Fruit fly (Drosophila melanogaster) whole organism, embryonic: ENCODE measurements around the gene CG46462.

ENCODE experiments used
- Blimp-1 ChIP-seq: fragments of 200-800 bp; sonication (Bioruptor generic); optimal IDR thresholded peaks from 3 replicates; lab custom pipeline; 2018; ENCODE audit warnings: missing biosample characterization, missing genetic modification characterization, mild to moderate bottlenecking, moderate library complexity, missing genetic modification reagents
- CG11456 ChIP-seq: fragments of 200-800 bp; sonication (Bioruptor generic); IDR thresholded peaks from 3 replicates; pipeline ENCODE4 v1.3.6; 2022; ENCODE audit warnings: missing biosample characterization, missing genetic modification characterization
- CG12071 ChIP-seq: fragments of 200-800 bp; sonication (Bioruptor generic); optimal IDR thresholded peaks from 3 replicates; lab custom pipeline; 2018; ENCODE audit warnings: missing biosample characterization, mild to moderate bottlenecking, missing genetic modification characterization
- CG12104 ChIP-seq: fragments of 200-800 bp; sonication (Bioruptor generic); optimal IDR thresholded peaks from 3 replicates; lab custom pipeline; 2016; ENCODE audit warnings: missing biosample characterization, missing genetic modification characterization
- CG12769 ChIP-seq: fragments of 200-800 bp; sonication (Bioruptor generic); optimal IDR thresholded peaks from 2 replicates; lab custom pipeline; 2019; ENCODE audit warnings: missing biosample characterization, mild to moderate bottlenecking, missing genetic modification characterization, moderate library complexity
- CG13775 ChIP-seq: fragments of 200-800 bp; sonication (Bioruptor generic); optimal IDR thresholded peaks from 3 replicates; lab custom pipeline; 2017; ENCODE audit warnings: missing biosample characterization, mild to moderate bottlenecking, missing genetic modification characterization
- CG14965 ChIP-seq: fragments of 200-800 bp; sonication (Bioruptor generic); optimal IDR thresholded peaks from 2 replicates; lab custom pipeline; 2016; ENCODE audit warnings: missing biosample characterization, missing genetic modification characterization, borderline replicate concordance
- CG15073 ChIP-seq: fragments of 200-800 bp; sonication (Bioruptor generic); optimal IDR thresholded peaks from 2 replicates; lab custom pipeline; 2016; ENCODE audit warnings: missing biosample characterization, missing genetic modification characterization
- CG15479 ChIP-seq: fragments of 200-800 bp; sonication (Bioruptor generic); optimal IDR thresholded peaks from 3 replicates; lab custom pipeline; 2019; ENCODE audit warnings: missing biosample characterization, mild to moderate bottlenecking, missing genetic modification characterization, moderate library complexity
- CG16863 ChIP-seq: fragments of 200-800 bp; sonication (Bioruptor generic); optimal IDR thresholded peaks from 3 replicates; lab custom pipeline; 2016; ENCODE audit warnings: missing biosample characterization, missing genetic modification characterization
- CG17328 ChIP-seq: fragments of 200-800 bp; sonication (Bioruptor generic); IDR thresholded peaks from 2 replicates; pipeline ENCODE4 v1.3.6; 2022; ENCODE audit warnings: missing biosample characterization, missing genetic modification characterization
- CG17385 ChIP-seq: fragments of 200-800 bp; sonication (Bioruptor generic); optimal IDR thresholded peaks from 3 replicates; lab custom pipeline; 2018; ENCODE audit warnings: missing biosample characterization, mild to moderate bottlenecking, missing genetic modification characterization
- CG2129 ChIP-seq: fragments of 200-800 bp; sonication (Bioruptor generic); IDR thresholded peaks from 2 replicates; pipeline ENCODE4 v1.3.6; 2022; ENCODE audit warnings: missing biosample characterization, missing genetic modification characterization; ENCODE audit not compliant: partially characterized antibody
- CG2678 ChIP-seq: fragments of 200-800 bp; sonication (Bioruptor generic); optimal IDR thresholded peaks from 3 replicates; lab custom pipeline; 2019; ENCODE audit warnings: missing biosample characterization, mild to moderate bottlenecking, missing genetic modification characterization, moderate library complexity
- CG2889 ChIP-seq: fragments of 200-800 bp; sonication (Bioruptor generic); IDR thresholded peaks from 3 replicates; pipeline ENCODE4 v1.3.6; 2022; ENCODE audit warnings: missing biosample characterization, missing genetic modification characterization
- CG33557 ChIP-seq: fragments of 200-800 bp; sonication (Bioruptor generic); optimal IDR thresholded peaks from 2 replicates; lab custom pipeline; 2019; ENCODE audit warnings: missing biosample characterization, mild to moderate bottlenecking, missing genetic modification characterization, moderate library complexity
- CG7372 ChIP-seq: fragments of 200-800 bp; sonication (Bioruptor generic); IDR thresholded peaks from 2 replicates; pipeline ENCODE4 v1.3.6; 2022; ENCODE audit warnings: missing biosample characterization, missing genetic modification characterization
- CG7963 ChIP-seq: fragments of 200-800 bp; sonication (Bioruptor generic); IDR thresholded peaks from 3 replicates; pipeline ENCODE4 v1.3.6; 2022; ENCODE audit warnings: missing biosample characterization, missing genetic modification characterization; ENCODE audit not compliant: partially characterized antibody
- CG9437 ChIP-seq: fragments of 200-800 bp; sonication (Bioruptor generic); optimal IDR thresholded peaks from 2 replicates; lab custom pipeline; 2018; ENCODE audit warnings: missing biosample characterization, mild to moderate bottlenecking, missing genetic modification characterization
- CG9876 ChIP-seq: fragments of 200-800 bp; sonication (Bioruptor generic); optimal IDR thresholded peaks from 2 replicates; lab custom pipeline; 2016; ENCODE audit warnings: missing biosample characterization, missing genetic modification characterization
- Doc2 ChIP-seq: fragments of 200-800 bp; sonication (Bioruptor generic); IDR thresholded peaks from 2 replicates; pipeline ENCODE4 v1.3.6; 2022; ENCODE audit warnings: missing biosample characterization, missing genetic modification characterization
- Gug ChIP-seq: fragments of 200-800 bp; sonication (Bioruptor generic); IDR thresholded peaks from 4 replicates; pipeline ENCODE4 v1.3.6; 2022; ENCODE audit warnings: missing biosample characterization, missing genetic modification characterization
- H2.0 ChIP-seq: fragments of 200-800 bp; sonication (Bioruptor generic); IDR thresholded peaks from 2 replicates; pipeline ENCODE4 v1.3.6; 2022; ENCODE audit warnings: missing biosample characterization, missing genetic modification characterization
- HLH4C ChIP-seq: fragments of 200-800 bp; sonication (Bioruptor generic); IDR thresholded peaks from 3 replicates; pipeline ENCODE4 v1.3.6; 2022; ENCODE audit warnings: missing biosample characterization, missing genetic modification characterization; ENCODE audit not compliant: partially characterized antibody
- HmgD ChIP-seq: fragments of 200-800 bp; sonication (Bioruptor generic); optimal IDR thresholded peaks from 3 replicates; lab custom pipeline; 2016; ENCODE audit warnings: missing biosample characterization, missing genetic modification characterization
- Hr78 ChIP-seq, 2 experiments: fragments of 200-800 bp in 1 of 2; fragments of >200 bp in 1 of 2; sonication (Bioruptor generic) in 1 of 2; optimal IDR thresholded peaks; 2 replicates each; lab custom pipeline; 2017 to 2019; ENCODE audit warnings: missing biosample characterization in 2 of 2, missing genetic modification characterization in 2 of 2, mild to moderate bottlenecking in 1 of 2, moderate library complexity in 1 of 2
- Lim3 ChIP-seq: fragments of 200-800 bp; sonication (Bioruptor generic); IDR thresholded peaks from 2 replicates; pipeline ENCODE4 v1.3.6; 2022; ENCODE audit warnings: missing biosample characterization, missing genetic modification characterization
- MESR4 ChIP-seq: fragments of 200-800 bp; sonication (Bioruptor generic); optimal IDR thresholded peaks from 2 replicates; lab custom pipeline; 2018; ENCODE audit warnings: missing biosample characterization, mild to moderate bottlenecking, missing genetic modification characterization, moderate library complexity
- NFAT ChIP-seq: fragments of 200-800 bp; sonication (Bioruptor generic); IDR thresholded peaks from 2 replicates; pipeline ENCODE4 v1.3.6; 2022; ENCODE audit warnings: missing biosample characterization, missing genetic modification characterization
- Neu2 ChIP-seq: fragments of 200-800 bp; sonication (Bioruptor generic); optimal IDR thresholded peaks from 3 replicates; lab custom pipeline; 2016; ENCODE audit warnings: missing biosample characterization, missing genetic modification characterization, borderline replicate concordance
- TFAM ChIP-seq: fragments of 200-800 bp; sonication (Bioruptor generic); optimal IDR thresholded peaks from 2 replicates; lab custom pipeline; 2017; ENCODE audit warnings: missing biosample characterization, missing genetic modification characterization, inconsistent platforms
- ac ChIP-seq: fragments of 200-800 bp; sonication (Bioruptor generic); optimal IDR thresholded peaks from 3 replicates; lab custom pipeline; 2017; ENCODE audit warnings: missing biosample characterization, mild to moderate bottlenecking, missing genetic modification characterization
- amos ChIP-seq: fragments of 200-800 bp; sonication (Bioruptor generic); IDR thresholded peaks from 2 replicates; pipeline ENCODE4 v1.3.6; 2022; ENCODE audit warnings: missing biosample characterization, missing genetic modification characterization; ENCODE audit not compliant: partially characterized antibody
- ase ChIP-seq: fragments of 200-800 bp; sonication (Bioruptor generic); IDR thresholded peaks from 3 replicates; pipeline ENCODE4 v1.3.6; 2022; ENCODE audit warnings: missing biosample characterization, missing genetic modification characterization
- cas ChIP-seq: fragments of 200-800 bp; sonication (Bioruptor generic); IDR thresholded peaks from 2 replicates; pipeline ENCODE4 v1.3.6; 2022; ENCODE audit warnings: missing biosample characterization, missing genetic modification characterization
- chm ChIP-seq: fragments of 200-800 bp; sonication (Bioruptor generic); IDR thresholded peaks from 2 replicates; pipeline ENCODE4 v1.3.6; 2022; ENCODE audit warnings: missing biosample characterization, missing genetic modification characterization
- fd3F ChIP-seq: fragments of 200-800 bp; sonication (Bioruptor generic); optimal IDR thresholded peaks from 2 replicates; lab custom pipeline; 2018; ENCODE audit warnings: missing biosample characterization, mild to moderate bottlenecking, missing genetic modification characterization, moderate library complexity
- fu2 ChIP-seq: fragments of 200-800 bp; sonication (Bioruptor generic); optimal IDR thresholded peaks from 2 replicates; lab custom pipeline; 2016; ENCODE audit warnings: missing biosample characterization, missing genetic modification characterization
- gcm ChIP-seq: fragments of 200-800 bp; sonication (Bioruptor generic); optimal IDR thresholded peaks from 2 replicates; lab custom pipeline; 2019; ENCODE audit warnings: missing biosample characterization, mild to moderate bottlenecking, missing genetic modification characterization, moderate library complexity
- jing ChIP-seq: fragments of 200-800 bp; sonication (Bioruptor generic); optimal IDR thresholded peaks from 2 replicates; lab custom pipeline; 2018; ENCODE audit warnings: missing biosample characterization, mild to moderate bottlenecking, missing genetic modification characterization
- kni ChIP-seq: fragments of 200-800 bp; sonication (Bioruptor generic); optimal IDR thresholded peaks from 3 replicates; lab custom pipeline; 2017; ENCODE audit warnings: mild to moderate bottlenecking, missing biosample characterization, missing genetic modification reagents, missing genetic modification characterization
- lmd ChIP-seq: fragments of 200-800 bp; sonication (Bioruptor generic); IDR thresholded peaks from 2 replicates; pipeline ENCODE4 v1.3.6; 2022; ENCODE audit warnings: missing biosample characterization, missing genetic modification characterization
- luna ChIP-seq: fragments of 200-800 bp; sonication (Bioruptor generic); optimal IDR thresholded peaks from 2 replicates; lab custom pipeline; 2016; ENCODE audit warnings: missing biosample characterization, missing genetic modification characterization
- oc ChIP-seq: fragments of 200-800 bp; sonication (Bioruptor generic); optimal IDR thresholded peaks from 2 replicates; lab custom pipeline; 2018; ENCODE audit warnings: missing biosample characterization, mild to moderate bottlenecking, missing genetic modification characterization, moderate library complexity
- onecut ChIP-seq: fragments of 200-800 bp; sonication (Bioruptor generic); IDR thresholded peaks from 2 replicates; pipeline ENCODE4 v1.3.6; 2022; ENCODE audit warnings: missing biosample characterization, missing genetic modification characterization
- otp ChIP-seq: fragments of 200-800 bp; sonication (Bioruptor generic); IDR thresholded peaks from 3 replicates; pipeline ENCODE4, ENCODE4 v1.3.6; 2022; ENCODE audit warnings: missing biosample characterization, missing genetic modification characterization
- pan ChIP-seq, 4 experiments: fragments of >200 bp in 3 of 4; fragments of 200-800 bp in 1 of 4; sonication (Bioruptor generic) in 1 of 4; optimal IDR thresholded peaks in 3 of 4; IDR thresholded peaks in 1 of 4; 2 replicates each; pipeline versions ENCODE4 v1.3.6 to Lab custom; 2017 to 2022; ENCODE audit warnings: missing biosample characterization in 2 of 4, missing genetic modification characterization in 2 of 4, mixed read lengths in 1 of 4
- rib ChIP-seq: fragments of 200-800 bp; sonication (Bioruptor generic); IDR thresholded peaks from 2 replicates; pipeline ENCODE4 v1.3.6; 2022; ENCODE audit warnings: missing biosample characterization, missing genetic modification characterization
- ro ChIP-seq: fragments of 200-800 bp; sonication (Bioruptor generic); IDR thresholded peaks from 2 replicates; pipeline ENCODE4 v1.3.6; 2022; ENCODE audit warnings: missing biosample characterization, missing genetic modification characterization
- ssp ChIP-seq: fragments of 200-800 bp; sonication (Bioruptor generic); IDR thresholded peaks from 2 replicates; pipeline ENCODE4 v1.3.6; 2022; ENCODE audit warnings: missing biosample characterization, missing genetic modification characterization
- zf30C ChIP-seq: fragments of 200-800 bp; sonication (Bioruptor generic); optimal IDR thresholded peaks from 3 replicates; lab custom pipeline; 2018; ENCODE audit warnings: missing biosample characterization, mild to moderate bottlenecking, missing genetic modification characterization

Gene CG46462

DNA sequence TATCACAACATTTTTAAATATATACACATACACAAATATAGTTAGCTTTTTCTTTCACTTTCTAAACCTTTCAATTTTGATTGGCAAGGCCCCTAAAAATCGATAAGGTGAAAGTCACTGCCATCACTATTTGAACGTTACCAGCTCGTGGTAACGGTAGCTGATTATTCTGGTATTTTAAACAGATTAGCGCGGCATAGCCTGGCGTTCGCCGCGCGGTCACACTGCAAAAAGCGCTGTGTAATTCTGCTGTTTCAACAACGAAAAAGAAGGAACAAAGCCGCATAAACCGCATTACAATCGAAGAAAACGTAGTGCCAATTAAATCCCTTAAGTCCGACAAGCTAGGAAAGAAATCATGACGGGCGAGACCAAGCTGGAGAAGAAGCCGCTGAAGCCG lies 16.7 kb upstream of the CG46462 start, which contains the start of gene Rpn1 (continued):
- TF ChIP-seq CG17328 (GFP tag; lab: Robert Waterston, UW) (no peak), lmd (GFP tag; lab: Robert Waterston, UW) (no peak), jing (GFP tag; lab: Kevin White, UChicago) (no peak), CG17385 (GFP tag; lab: Kevin White, UChicago) (no peak), CG15073 (GFP tag; lab: Kevin White, UChicago) (no peak), cas (GFP tag; lab: Robert Waterston, UW) (no peak), CG2678 (tag; lab: Kevin White, UChicago) (no peak), zf30C (GFP tag; lab: Kevin White, UChicago) (no peak), CG7372 (GFP tag; lab: Robert Waterston, UW) (no peak), HmgD (GFP tag; lab: Kevin White, UChicago) (peak; percentile 67), Blimp-1 (no peak), fu2 (GFP tag; lab: Kevin White, UChicago) (no peak), CG12769 (tag; lab: Kevin White, UChicago) (no peak), otp (GFP tag; lab: Robert Waterston, UW) (no peak), Lim3 (GFP tag; lab: Robert Waterston, UW) (no peak), pan (optimal IDR thresholded peaks at IDR 0.05; lab: Kevin White, UChicago) (no peak), pan (GFP tag; optimal IDR thresholded peaks at IDR 0.05 in 1 of 2, IDR thresholded peaks at IDR 0.05 in 1 of 2) (no peak), kni (no peak), CG14965 (no peak), ro (GFP tag; lab: Robert Waterston, UW) (no peak), onecut (GFP tag; lab: Robert Waterston, UW) (peak; percentile 88), CG15479 (no peak), Gug (GFP tag; lab: Robert Waterston, UW) (no peak), chm (GFP tag; lab: Robert Waterston, UW) (no peak), TFAM (GFP tag; lab: Kevin White, UChicago) (no peak), amos (GFP tag; lab: Robert Waterston, UW) (peak; percentile 57; the same call in 1 of the 2 replicates), CG9437 (GFP tag; lab: Kevin White, UChicago) (no peak), fd3F (GFP tag; lab: Kevin White, UChicago) (no peak), CG12071 (GFP tag; lab: Kevin White, UChicago) (no peak), MESR4 (GFP tag; lab: Kevin White, UChicago) (peak; percentile 87), rib (no peak), luna (GFP tag; lab: Kevin White, UChicago) (no peak), CG12104 (no peak), H2.0 (GFP tag; lab: Robert Waterston, UW) (no peak), Neu2 (GFP tag; lab: Kevin White, UChicago) (no peak), HLH4C (GFP tag; lab: Robert Waterston, UW) (peak; percentile 58; the same call in 1 of the 3 replicates), Doc2 (GFP tag; lab: Robert Waterston, UW) (no peak), CG9876 (GFP tag; lab: Kevin White, UChicago) (no peak), gcm (GFP tag; lab: Kevin White, UChicago) (no peak), ase (GFP tag; lab: Robert Waterston, UW) (no peak), oc (tag; lab: Kevin White, UChicago) (peak; percentile 85), CG16863 (GFP tag; lab: Kevin White, UChicago) (no peak), NFAT (GFP tag; lab: Robert Waterston, UW) (no peak; the same call in 1 of the 2 replicates), CG13775 (GFP tag; lab: Kevin White, UChicago) (peak; percentile 4), CG7963 (GFP tag; lab: Robert Waterston, UW) (no peak), Hr78 (GFP tag; optimal IDR thresholded peaks at IDR 0.05; lab: Kevin White, UChicago) (no peak), ac (no peak), ssp (peak; percentile 49), CG11456 (GFP tag; lab: Robert Waterston, UW) (no peak), CG2889 (GFP tag; lab: Robert Waterston, UW) (no peak), CG2129 (GFP tag; lab: Robert Waterston, UW) (no peak), CG33557 (GFP tag; lab: Kevin White, UChicago) (no peak)
